Fruit fly (Drosophila melanogaster) whole organism, embryonic: ENCODE measurements around the gene CG42542.

ENCODE experiments used
- ATbp ChIP-seq: fragments of 200-800 bp; sonication (Bioruptor generic); optimal IDR thresholded peaks from 2 replicates; lab custom pipeline; 2017; ENCODE audit warnings: missing biosample characterization, mild to moderate bottlenecking, missing genetic modification characterization, missing genetic modification reagents
- Abd-B ChIP-seq: fragments of 200-800 bp; sonication (Bioruptor generic); optimal IDR thresholded peaks from 2 replicates; lab custom pipeline; 2018; ENCODE audit warnings: missing biosample characterization, mild to moderate bottlenecking, missing genetic modification characterization, moderate library complexity
- Bdp1 ChIP-seq: fragments of 200-800 bp; sonication (Bioruptor generic); optimal IDR thresholded peaks from 3 replicates; lab custom pipeline; 2016; ENCODE audit warnings: missing biosample characterization, missing genetic modification characterization
- Blimp-1 ChIP-seq: fragments of 200-800 bp; sonication (Bioruptor generic); optimal IDR thresholded peaks from 3 replicates; lab custom pipeline; 2018; ENCODE audit warnings: missing biosample characterization, missing genetic modification characterization, mild to moderate bottlenecking, moderate library complexity, missing genetic modification reagents
- CG13287 ChIP-seq: fragments of 200-800 bp; sonication (Bioruptor generic); IDR thresholded peaks from 2 replicates; pipeline ENCODE4 v1.3.6; 2022; ENCODE audit warnings: missing biosample characterization, missing genetic modification characterization; ENCODE audit not compliant: partially characterized antibody
- CG14667 ChIP-seq: fragments of 200-800 bp; sonication (Bioruptor generic); IDR thresholded peaks from 2 replicates; pipeline ENCODE4 v1.3.6; 2022; ENCODE audit warnings: missing biosample characterization, missing genetic modification characterization
- CG15011 ChIP-seq: fragments of 200-800 bp; sonication (Bioruptor generic); optimal IDR thresholded peaks from 3 replicates; lab custom pipeline; 2018; ENCODE audit warnings: missing biosample characterization, mild to moderate bottlenecking, missing genetic modification characterization
- CG17385 ChIP-seq: fragments of 200-800 bp; sonication (Bioruptor generic); optimal IDR thresholded peaks from 3 replicates; lab custom pipeline; 2018; ENCODE audit warnings: missing biosample characterization, mild to moderate bottlenecking, missing genetic modification characterization
- CG17802 ChIP-seq: fragments of 200-800 bp; sonication (Bioruptor generic); optimal IDR thresholded peaks from 2 replicates; lab custom pipeline; 2018; ENCODE audit warnings: missing biosample characterization, mild to moderate bottlenecking, missing genetic modification characterization, moderate library complexity
- CG1832 ChIP-seq: fragments of 200-800 bp; sonication (Bioruptor generic); optimal IDR thresholded peaks from 2 replicates; lab custom pipeline; 2017; ENCODE audit warnings: missing biosample characterization, mild to moderate bottlenecking, missing genetic modification characterization, inconsistent platforms
- CG30431 ChIP-seq: fragments of 200-800 bp; sonication (Bioruptor generic); optimal IDR thresholded peaks from 2 replicates; lab custom pipeline; 2017; ENCODE audit warnings: missing biosample characterization, missing genetic modification characterization
- CG32532 ChIP-seq: fragments of 200-800 bp; sonication (Bioruptor generic); IDR thresholded peaks from 2 replicates; pipeline ENCODE4 v1.3.6; 2022; ENCODE audit warnings: missing biosample characterization, missing genetic modification characterization
- CG4404 ChIP-seq: fragments of 200-800 bp; sonication (Bioruptor generic); IDR thresholded peaks from 2 replicates; pipeline ENCODE4 v1.3.6; 2022; ENCODE audit warnings: missing biosample characterization, missing genetic modification characterization
- CG4617 ChIP-seq: fragments of 200-800 bp; sonication (Bioruptor generic); optimal IDR thresholded peaks from 3 replicates; lab custom pipeline; 2016; ENCODE audit warnings: missing biosample characterization, missing genetic modification characterization, borderline replicate concordance
- CG6175 ChIP-seq: fragments of 200-800 bp; sonication (Bioruptor generic); IDR thresholded peaks from 3 replicates; pipeline ENCODE4 v1.3.6; 2022; ENCODE audit warnings: missing biosample characterization, missing genetic modification characterization
- CG6854 ChIP-seq: fragments of 200-800 bp; sonication (Bioruptor generic); optimal IDR thresholded peaks from 3 replicates; lab custom pipeline; 2017; ENCODE audit warnings: missing biosample characterization, mild to moderate bottlenecking, missing genetic modification characterization
- CG9727 ChIP-seq: fragments of 200-800 bp; sonication (Bioruptor generic); optimal IDR thresholded peaks from 3 replicates; lab custom pipeline; 2017; ENCODE audit warnings: missing biosample characterization, mild to moderate bottlenecking, missing genetic modification characterization
- CTCF ChIP-seq: fragments of 200-800 bp; sonication (Bioruptor generic); optimal IDR thresholded peaks from 2 replicates; lab custom pipeline; 2017; ENCODE audit warnings: missing biosample characterization, mild to moderate bottlenecking, missing genetic modification characterization, moderate library complexity
- E2f1 ChIP-seq: fragments of 200-800 bp; sonication (Bioruptor generic); IDR thresholded peaks from 2 replicates; pipeline ENCODE4 v1.3.6; 2022; ENCODE audit warnings: missing biosample characterization, missing genetic modification characterization
- Elba2 ChIP-seq: fragments of 200-800 bp; sonication (Bioruptor generic); optimal IDR thresholded peaks from 3 replicates; lab custom pipeline; 2016; ENCODE audit warnings: missing biosample characterization, missing genetic modification characterization
- Fer1 ChIP-seq: fragments of 200-800 bp; sonication (Bioruptor generic); optimal IDR thresholded peaks from 2 replicates; lab custom pipeline; 2017; ENCODE audit warnings: missing biosample characterization, mild to moderate bottlenecking, missing genetic modification characterization
- Myb ChIP-seq: fragments of 200-800 bp; sonication (Bioruptor generic); optimal IDR thresholded peaks from 2 replicates; lab custom pipeline; 2016; ENCODE audit warnings: missing biosample characterization, missing genetic modification characterization
- Nf-YB ChIP-seq: fragments of 200-800 bp; sonication (Bioruptor generic); optimal IDR thresholded peaks from 3 replicates; lab custom pipeline; 2019; ENCODE audit warnings: missing biosample characterization, mild to moderate bottlenecking, missing genetic modification characterization, moderate library complexity
- Oli ChIP-seq: fragments of 200-800 bp; sonication (Bioruptor generic); optimal IDR thresholded peaks from 2 replicates; lab custom pipeline; 2018; ENCODE audit warnings: missing biosample characterization, mild to moderate bottlenecking, missing genetic modification characterization, moderate library complexity
- Rfx ChIP-seq: fragments of 200-800 bp; sonication (Bioruptor generic); IDR thresholded peaks from 2 replicates; pipeline ENCODE4 v1.3.6; 2022; ENCODE audit warnings: missing biosample characterization, missing genetic modification characterization
- Scr ChIP-seq: fragments of 200-800 bp; sonication (Bioruptor generic); IDR thresholded peaks from 2 replicates; pipeline ENCODE4 v1.3.6; 2022; ENCODE audit warnings: missing biosample characterization, missing genetic modification characterization; ENCODE audit not compliant: partially characterized antibody
- ab ChIP-seq: fragments of 200-800 bp; sonication (Bioruptor generic); optimal IDR thresholded peaks from 2 replicates; lab custom pipeline; 2016; ENCODE audit warnings: missing biosample characterization, missing genetic modification characterization
- ase ChIP-seq: fragments of 200-800 bp; sonication (Bioruptor generic); IDR thresholded peaks from 3 replicates; pipeline ENCODE4 v1.3.6; 2022; ENCODE audit warnings: missing biosample characterization, missing genetic modification characterization
- ash1 ChIP-seq: fragments of 200-800 bp; sonication (Bioruptor generic); optimal IDR thresholded peaks from 2 replicates; lab custom pipeline; 2018; ENCODE audit warnings: missing biosample characterization, mild to moderate bottlenecking, missing genetic modification characterization
- az2 ChIP-seq: fragments of 200-800 bp; sonication (Bioruptor generic); optimal IDR thresholded peaks from 3 replicates; lab custom pipeline; 2016; ENCODE audit warnings: missing biosample characterization, missing genetic modification characterization
- bigmax ChIP-seq: fragments of 200-800 bp; sonication (Bioruptor generic); optimal IDR thresholded peaks from 2 replicates; lab custom pipeline; 2018; ENCODE audit warnings: missing biosample characterization, mild to moderate bottlenecking, missing genetic modification characterization
- disco-r ChIP-seq: fragments of 200-800 bp; sonication (Bioruptor generic); optimal IDR thresholded peaks from 2 replicates; lab custom pipeline; 2016; ENCODE audit warnings: missing biosample characterization, missing genetic modification characterization
- dmrt99B ChIP-seq: fragments of 200-800 bp; sonication (Bioruptor generic); optimal IDR thresholded peaks from 2 replicates; lab custom pipeline; 2018; ENCODE audit warnings: missing biosample characterization, mild to moderate bottlenecking, missing genetic modification characterization, moderate library complexity
- en ChIP-seq: fragments of 200-800 bp; sonication (Bioruptor generic); optimal IDR thresholded peaks from 2 replicates; lab custom pipeline; 2016; ENCODE audit warnings: missing biosample characterization, missing genetic modification characterization
- fd102C ChIP-seq: fragments of 200-800 bp; sonication (Bioruptor generic); optimal IDR thresholded peaks from 2 replicates; lab custom pipeline; 2018; ENCODE audit warnings: missing biosample characterization, mild to moderate bottlenecking, missing genetic modification characterization, moderate library complexity
- fd96Cb ChIP-seq: fragments of 200-800 bp; sonication (Bioruptor generic); optimal IDR thresholded peaks from 2 replicates; lab custom pipeline; 2018; ENCODE audit warnings: missing biosample characterization, mild to moderate bottlenecking, missing genetic modification characterization, moderate library complexity
- kay ChIP-seq: fragments of 200-800 bp; sonication (Bioruptor generic); optimal IDR thresholded peaks from 2 replicates; lab custom pipeline; 2016; ENCODE audit warnings: missing biosample characterization, missing genetic modification characterization
- ken ChIP-seq: fragments of 200-800 bp; sonication (Bioruptor generic); IDR thresholded peaks from 3 replicates; pipeline ENCODE4 v1.3.6; 2022; ENCODE audit warnings: missing biosample characterization, missing genetic modification characterization
- lab ChIP-seq: fragments of 200-800 bp; sonication (Bioruptor generic); optimal IDR thresholded peaks from 3 replicates; lab custom pipeline; 2017; ENCODE audit warnings: missing biosample characterization, missing genetic modification characterization, mild to moderate bottlenecking, moderate library complexity, missing genetic modification reagents
- nau ChIP-seq: fragments of 200-800 bp; sonication (Bioruptor generic); optimal IDR thresholded peaks from 3 replicates; lab custom pipeline; 2017; ENCODE audit warnings: missing biosample characterization, mild to moderate bottlenecking, missing genetic modification characterization, missing genetic modification reagents
- nmo ChIP-seq: fragments of 200-800 bp; sonication (Bioruptor generic); optimal IDR thresholded peaks from 2 replicates; lab custom pipeline; 2018; ENCODE audit warnings: missing biosample characterization, mild to moderate bottlenecking, missing genetic modification characterization, moderate library complexity
- pho ChIP-seq: fragments of 200-800 bp; sonication (Bioruptor generic); optimal IDR thresholded peaks from 2 replicates; lab custom pipeline; 2016; ENCODE audit warnings: missing biosample characterization, missing genetic modification characterization
- pita ChIP-seq: fragments of 200-800 bp; sonication (Bioruptor generic); optimal IDR thresholded peaks from 2 replicates; lab custom pipeline; 2017; ENCODE audit warnings: missing biosample characterization, mild to moderate bottlenecking, missing genetic modification characterization
- rib ChIP-seq: fragments of 200-800 bp; sonication (Bioruptor generic); IDR thresholded peaks from 2 replicates; pipeline ENCODE4 v1.3.6; 2022; ENCODE audit warnings: missing biosample characterization, missing genetic modification characterization
- sc ChIP-seq, 3 experiments: fragments of >200 bp in 2 of 3; fragments of 200-800 bp in 1 of 3; sonication (Bioruptor generic) in 1 of 3; optimal IDR thresholded peaks; 2 replicates in 2 of 3; 3 replicates in 1 of 3; lab custom pipeline; 2017; ENCODE audit warnings: mild to moderate bottlenecking in 1 of 3, missing biosample characterization in 1 of 3, missing genetic modification characterization in 1 of 3, missing genetic modification reagents in 1 of 3
- stwl ChIP-seq: fragments of 200-800 bp; sonication (Bioruptor generic); optimal IDR thresholded peaks from 3 replicates; lab custom pipeline; 2018; ENCODE audit warnings: missing biosample characterization, mild to moderate bottlenecking, missing genetic modification characterization, moderate library complexity
- unpg ChIP-seq: fragments of 200-800 bp; sonication (Bioruptor generic); optimal IDR thresholded peaks from 3 replicates; lab custom pipeline; 2018; ENCODE audit warnings: missing biosample characterization, mild to moderate bottlenecking, missing genetic modification characterization, moderate library complexity
- zen ChIP-seq: fragments of 200-800 bp; sonication (Bioruptor generic); optimal IDR thresholded peaks from 3 replicates; lab custom pipeline; 2018; ENCODE audit warnings: missing biosample characterization, mild to moderate bottlenecking, missing genetic modification characterization, moderate library complexity

CG42542 gene

DNA sequence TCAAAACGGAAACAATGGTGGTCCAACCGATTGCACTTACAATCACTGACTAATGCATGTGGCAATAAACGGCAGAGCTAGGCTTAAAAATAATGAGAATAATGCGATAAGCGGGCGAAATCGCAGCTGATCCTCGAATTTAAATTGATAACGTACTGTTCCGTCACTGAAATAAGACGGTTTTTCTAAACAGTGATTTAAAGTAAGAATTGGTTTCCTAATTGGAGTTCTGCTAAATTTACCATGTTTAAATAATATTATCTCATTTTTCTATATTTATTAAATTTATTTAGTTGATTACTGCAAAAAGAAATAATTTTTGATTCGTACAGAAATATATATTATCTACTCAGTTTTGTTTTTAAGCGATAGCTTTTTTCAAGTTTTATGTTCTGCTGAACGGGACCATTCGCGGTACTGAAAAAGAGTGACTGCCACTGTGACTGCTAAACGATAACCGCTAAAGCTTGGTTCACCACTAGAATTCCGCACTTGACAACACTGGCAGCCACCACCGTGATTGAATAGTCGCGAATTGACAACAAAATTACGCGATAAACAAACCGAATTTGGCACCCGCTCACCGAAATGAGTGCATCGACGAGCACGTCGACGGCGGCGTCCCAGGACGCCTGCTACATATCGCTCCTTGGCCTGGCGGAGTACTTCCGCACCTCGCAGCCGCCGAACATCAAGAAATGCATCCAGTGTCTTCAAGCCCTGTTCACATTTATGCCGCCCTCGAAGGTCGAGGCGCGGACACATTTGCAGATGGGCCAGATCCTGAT lies 12.5 kb downstream of the CG42542 start, which contains the start of the genes Spn88Eb and Mau2 (continued):
- TF ChIP-seq ash1 (GFP tag; lab: Kevin White, UChicago) (no peak), CTCF (GFP tag; lab: Kevin White, UChicago) (no peak), CG17802 (tag; lab: Kevin White, UChicago) (peak; percentile 98), lab (GFP tag; lab: Kevin White, UChicago) (no peak), CG4617 (GFP tag; lab: Kevin White, UChicago) (peak; percentile 74), CG6175 (GFP tag; lab: Robert Waterston, UW) (peak; percentile 53; the same call in 1 of the 3 replicates), pita (GFP tag; lab: Kevin White, UChicago) (no peak), kay (GFP tag; lab: Kevin White, UChicago) (peak; percentile 60), Nf-YB (no peak), CG17385 (GFP tag; lab: Kevin White, UChicago) (peak; percentile 55), disco-r (peak; percentile 1), CG15011 (GFP tag; lab: Kevin White, UChicago) (no peak), Blimp-1 (GFP tag; lab: Kevin White, UChicago) (no peak), zen (tag; lab: Kevin White, UChicago) (peak; percentile 63), sc (optimal IDR thresholded peaks at IDR 0.05; lab: Kevin White, UChicago) (no peak), sc (GFP tag; optimal IDR thresholded peaks at IDR 0.05; lab: Kevin White, UChicago) (no peak), Abd-B (GFP tag; lab: Kevin White, UChicago) (peak; percentile 63), Fer1 (GFP tag; lab: Kevin White, UChicago) (peak; percentile 63), CG6854 (GFP tag; lab: Kevin White, UChicago) (no peak), E2f1 (GFP tag; lab: Robert Waterston, UW) (peak; percentile 72), Bdp1 (peak; percentile 56), nau (GFP tag; lab: Kevin White, UChicago) (no peak), CG4404 (GFP tag; lab: Robert Waterston, UW) (peak; percentile 59), az2 (peak; percentile 60), fd96Cb (tag; lab: Kevin White, UChicago) (peak; percentile 28), fd102C (GFP tag; lab: Kevin White, UChicago) (peak; percentile 38), CG1832 (GFP tag; lab: Kevin White, UChicago) (no peak), nmo (GFP tag; lab: Kevin White, UChicago) (peak; percentile 62), CG14667 (peak; percentile 82), Rfx (GFP tag; lab: Robert Waterston, UW) (peak; percentile 92), ken (GFP tag; lab: Robert Waterston, UW) (peak; percentile 82), bigmax (GFP tag; lab: Kevin White, UChicago) (no peak), Oli (peak; percentile 37), CG13287 (GFP tag; lab: Robert Waterston, UW) (peak; percentile 79), CG30431 (GFP tag; lab: Kevin White, UChicago) (peak; percentile 48), unpg (GFP tag; lab: Kevin White, UChicago) (no peak), CG9727 (GFP tag; lab: Kevin White, UChicago) (peak; percentile 48), CG32532 (peak; percentile 85), ATbp (no peak), Elba2 (GFP tag; lab: Kevin White, UChicago) (peak; percentile 47), rib (peak; percentile 87), ase (GFP tag; lab: Robert Waterston, UW) (peak; percentile 42; the same call in 1 of the 3 replicates), stwl (peak; percentile 68), dmrt99B (tag; lab: Kevin White, UChicago) (no peak), en (GFP tag; lab: Kevin White, UChicago) (no peak), Myb (GFP tag; lab: Kevin White, UChicago) (peak; percentile 55), Scr (GFP tag; lab: Robert Waterston, UW) (peak; percentile 77), pho (GFP tag; lab: Kevin White, UChicago) (peak; percentile 63), ab (no peak)
